Worm (Caenorhabditis elegans) whole organism, mixed stage, embryonic: ENCODE measurements around the gene F54E2.9.

Source experiments
- M03D4.4 ChIP-seq: sonication (generic microtip); optimal IDR thresholded peaks from 2 replicates; lab custom pipeline; 2017; ENCODE audit warnings: mild to moderate bottlenecking, missing genetic modification characterization, missing compliant biosample characterization
- bed-3 ChIP-seq: fragments of 200-800 bp; sonication (Bioruptor generic); optimal IDR thresholded peaks from 3 replicates; lab custom pipeline; 2018; ENCODE audit warnings: mild to moderate bottlenecking, missing genetic modification characterization, moderate library complexity, missing compliant biosample characterization
- blmp-1 ChIP-seq: fragments of 150-350 bp; optimal IDR thresholded peaks from 2 replicates; lab custom pipeline; 2014; ENCODE audit warnings: missing biosample characterization, missing genetic modification characterization
- ces-1 ChIP-seq: fragments of 150-350 bp; optimal IDR thresholded peaks from 2 replicates; lab custom pipeline; 2014; ENCODE audit warnings: missing biosample characterization, missing genetic modification reagents, missing genetic modification characterization
- elt-1 ChIP-seq: sonication (generic microtip); optimal IDR thresholded peaks from 2 replicates; lab custom pipeline; 2017; ENCODE audit warnings: missing genetic modification characterization, mild to moderate bottlenecking, missing compliant biosample characterization, antibody characterized with exemption, moderate library complexity, borderline replicate concordance; ENCODE audit not compliant: insufficient read depth
- elt-3 ChIP-seq: fragments of 150-350 bp; optimal IDR thresholded peaks from 2 replicates; lab custom pipeline; 2014; ENCODE audit warnings: missing biosample characterization, missing genetic modification characterization
- flh-1 ChIP-seq: fragments of 200-800 bp; sonication (Bioruptor generic); optimal IDR thresholded peaks from 2 replicates; lab custom pipeline; 2018; ENCODE audit warnings: mild to moderate bottlenecking, missing genetic modification characterization, moderate library complexity, missing compliant biosample characterization
- hlh-1 ChIP-seq: fragments of 150-350 bp; optimal IDR thresholded peaks from 2 replicates; lab custom pipeline; 2014; ENCODE audit warnings: missing biosample characterization, missing genetic modification reagents, missing genetic modification characterization
- lin-32 ChIP-seq: fragments of 200-800 bp; sonication (Bioruptor generic); optimal IDR thresholded peaks from 2 replicates; lab custom pipeline; 2018; ENCODE audit warnings: mild to moderate bottlenecking, missing genetic modification characterization, missing compliant biosample characterization
- mab-5 ChIP-seq: fragments of 150-350 bp; optimal IDR thresholded peaks from 2 replicates; lab custom pipeline; 2014; ENCODE audit warnings: missing biosample characterization, missing genetic modification characterization
- mep-1 ChIP-seq: fragments of 150-350 bp; optimal IDR thresholded peaks from 2 replicates; lab custom pipeline; 2017; ENCODE audit warnings: missing biosample characterization, missing genetic modification reagents, missing genetic modification characterization, inconsistent platforms
- mls-2 ChIP-seq: sonication (generic microtip); optimal IDR thresholded peaks from 2 replicates; lab custom pipeline; 2016; ENCODE audit warnings: mild to moderate bottlenecking, missing genetic modification characterization, moderate library complexity, missing compliant biosample characterization
- nhr-12 ChIP-seq: fragments of 150-350 bp; optimal IDR thresholded peaks from 2 replicates; lab custom pipeline; 2014; ENCODE audit warnings: missing biosample characterization, missing genetic modification characterization
- nhr-28 ChIP-seq: fragments of 150-350 bp; optimal IDR thresholded peaks from 2 replicates; lab custom pipeline; 2014; ENCODE audit warnings: missing biosample characterization, missing genetic modification characterization
- nhr-76 ChIP-seq: sonication (generic microtip); optimal IDR thresholded peaks from 2 replicates; lab custom pipeline; 2017; ENCODE audit warnings: missing biosample characterization, missing genetic modification characterization
- pha-4 ChIP-seq: fragments of 150-350 bp; optimal IDR thresholded peaks from 2 replicates; lab custom pipeline; 2018; ENCODE audit warnings: missing biosample characterization, missing genetic modification reagents, missing genetic modification characterization
- sem-2 ChIP-seq: fragments of 200-800 bp; sonication (Bioruptor generic); optimal IDR thresholded peaks from 2 replicates; lab custom pipeline; 2018; ENCODE audit warnings: mild to moderate bottlenecking, missing genetic modification characterization, missing compliant biosample characterization
- snpc-4 ChIP-seq: fragments of 150-350 bp; optimal IDR thresholded peaks from 2 replicates; lab custom pipeline; 2014; ENCODE audit warnings: missing biosample characterization, missing genetic modification characterization
- sptf-1 ChIP-seq: sonication (generic microtip); optimal IDR thresholded peaks from 2 replicates; lab custom pipeline; 2017; ENCODE audit warnings: mild to moderate bottlenecking, missing genetic modification characterization, moderate library complexity, missing compliant biosample characterization
- unc-120 ChIP-seq: sonication (generic microtip); optimal IDR thresholded peaks from 2 replicates; lab custom pipeline; 2017; ENCODE audit warnings: missing genetic modification characterization, missing compliant biosample characterization; ENCODE audit not compliant: poor library complexity, severe bottlenecking
- unc-39 ChIP-seq: fragments of 150-350 bp; optimal IDR thresholded peaks from 2 replicates; lab custom pipeline; 2014; ENCODE audit warnings: missing biosample characterization, missing genetic modification characterization
- zip-8 ChIP-seq: fragments of 150-350 bp; optimal IDR thresholded peaks from 2 replicates; lab custom pipeline; 2014; ENCODE audit warnings: missing biosample characterization, missing genetic modification characterization
- ztf-11 ChIP-seq: fragments of 150-350 bp; optimal IDR thresholded peaks from 2 replicates; lab custom pipeline; 2014; ENCODE audit warnings: missing biosample characterization, missing genetic modification characterization

The F54E2.9 gene

ce11 chrV:2769754-2770153 lies 44.0 kb downstream of the F54E2.9 start, which contains the start of gene dhs-15:
Gene dhs-15 (minus strand): TSS chrV:2769854.
- TF ChIP-seq sptf-1 (tag; lab: Kevin White, UChicago): no peak

DNA sequence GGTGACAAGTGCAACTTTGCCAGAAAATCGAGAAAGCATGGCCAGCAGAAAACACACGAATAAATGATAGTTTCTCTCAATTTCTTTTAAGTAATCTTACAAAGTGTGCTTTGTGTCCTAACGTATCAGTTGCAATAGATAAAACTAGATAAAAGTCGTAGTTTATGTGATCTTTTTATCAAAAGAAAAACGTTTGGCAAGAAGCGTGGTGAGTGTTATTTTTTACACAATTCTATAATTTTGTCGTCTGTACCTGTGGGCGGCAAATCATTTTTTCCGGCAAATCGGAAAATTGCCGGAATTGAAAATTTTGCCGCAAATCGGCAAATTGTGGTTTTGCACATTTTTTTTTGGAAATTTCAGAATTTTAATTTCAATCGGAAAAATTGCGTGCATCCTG lies 46.3 kb downstream of the F54E2.9 start, which contains the start of gene R05D8.9:
TSS of gene R05D8.9 (minus strand) at position 101 of the 400 bp plus-strand sequence.
- TF ChIP-seq pha-4 (tag; lab: Kevin White, UChicago): no peak
- TF ChIP-seq, all 35 proteins: peak for 0

ce11 chrV:2765052-2765451 lies 48.7 kb downstream of the F54E2.9 start, which contains the start of gene dhs-14:
Gene dhs-14 (minus strand): TSS chrV:2765200.
- TF ChIP-seq nhr-76 (tag; lab: Kevin White, UChicago) (no peak), nhr-28 (no peak), ztf-11 (tag; lab: Kevin White, UChicago) (no peak), unc-120 (tag; lab: Kevin White, UChicago) (no peak), bed-3 (GFP tag; lab: Kevin White, UChicago) (no peak), M03D4.4 (no peak), sptf-1 (tag; lab: Kevin White, UChicago) (no peak), blmp-1 (tag; lab: Kevin White, UChicago) (no peak), elt-3 (tag; lab: Kevin White, UChicago) (no peak)
- TF ChIP-seq, all 35 proteins: peak for 0

ce11 chrV:2763105-2763504 lies 50.7 kb downstream of the F54E2.9 start, which contains the start of gene R05D8.7:
Gene R05D8.7 (minus strand): TSS chrV:2763208.
- TF ChIP-seq elt-1: no peak
- TF ChIP-seq sem-2 (GFP tag; lab: Kevin White, UChicago): no peak
- no peak for TF ChIP-seq mep-1 (tag; lab: Kevin White, UChicago)
- TF ChIP-seq mab-5 (tag; lab: Kevin White, UChicago): no peak
- TF ChIP-seq unc-39 (tag; lab: Kevin White, UChicago): no peak
- no peak for TF ChIP-seq unc-120 (tag; lab: Kevin White, UChicago)
- TF ChIP-seq nhr-12 (tag; lab: Kevin White, UChicago): no peak
- no peak for TF ChIP-seq nhr-28
- no peak for TF ChIP-seq hlh-1 (tag; lab: Kevin White, UChicago)
- no peak for TF ChIP-seq lin-32
- no peak for TF ChIP-seq blmp-1 (tag; lab: Kevin White, UChicago)
- TF ChIP-seq elt-3 (tag; lab: Kevin White, UChicago): no peak
- TF ChIP-seq ces-1 (GFP tag; lab: Kevin White, UChicago): no peak
- TF ChIP-seq flh-1: no peak
- TF ChIP-seq M03D4.4: no peak
- TF ChIP-seq zip-8 (tag; lab: Kevin White, UChicago): no peak
- no peak for TF ChIP-seq mls-2 (tag; lab: Kevin White, UChicago)
- no peak for TF ChIP-seq snpc-4
